Worm (Caenorhabditis elegans) whole organism, mixed stage, embryonic: ENCODE measurements around the gene set-21.

ENCODE experiments used
- mep-1 ChIP-seq: fragments of 150-350 bp; optimal IDR thresholded peaks from 2 replicates; lab custom pipeline; 2017; ENCODE audit warnings: missing biosample characterization, missing genetic modification reagents, missing genetic modification characterization, inconsistent platforms
- nhr-12 ChIP-seq: fragments of 150-350 bp; optimal IDR thresholded peaks from 2 replicates; lab custom pipeline; 2014; ENCODE audit warnings: missing biosample characterization, missing genetic modification characterization
- unc-39 ChIP-seq: fragments of 150-350 bp; optimal IDR thresholded peaks from 2 replicates; lab custom pipeline; 2014; ENCODE audit warnings: missing biosample characterization, missing genetic modification characterization
- zip-8 ChIP-seq: fragments of 150-350 bp; optimal IDR thresholded peaks from 2 replicates; lab custom pipeline; 2014; ENCODE audit warnings: missing biosample characterization, missing genetic modification characterization

DNA sequence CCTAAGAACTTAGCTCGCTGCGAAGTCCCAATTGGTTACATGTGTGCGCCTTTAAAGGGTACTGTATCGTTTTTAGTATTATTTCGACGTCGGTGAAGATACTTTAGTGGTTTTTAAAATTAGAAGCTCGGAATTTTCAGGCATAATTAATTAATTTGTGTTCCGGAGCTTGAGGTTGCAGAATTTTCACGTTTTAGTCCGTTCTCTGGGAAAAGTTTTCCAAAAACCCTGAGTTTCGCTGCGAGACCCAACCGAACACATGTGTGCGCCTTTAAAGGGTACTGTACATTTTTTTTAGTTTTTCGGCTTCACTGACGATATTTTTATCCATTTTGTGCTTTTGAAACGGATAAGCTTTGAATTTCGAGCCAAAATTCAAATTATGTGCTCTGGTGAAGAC is 2.8 kb downstream of the set-21 start:
- no peak for TF ChIP-seq mep-1 (tag; lab: Kevin White, UChicago)
- no peak for TF ChIP-seq nhr-12 (tag; lab: Kevin White, UChicago)
- no peak for TF ChIP-seq zip-8 (tag; lab: Kevin White, UChicago)
- no peak for TF ChIP-seq unc-39 (tag; lab: Kevin White, UChicago)
